Worm (Caenorhabditis elegans) whole organism, young adult: ENCODE results near the gene Y38E10A.33.

ENCODE experiments used
- B0336.3 ChIP-seq: fragments of 200-800 bp; sonication (Bioruptor generic); IDR thresholded peaks from 2 replicates; pipeline ENCODE4 v1.3.6; 2022; ENCODE audit warnings: missing genetic modification characterization, missing compliant biosample characterization
- C17E4.6 ChIP-seq: fragments of 200-800 bp; sonication (Bioruptor generic); IDR thresholded peaks from 2 replicates; pipeline ENCODE4 v1.3.6; 2022; ENCODE audit warnings: missing genetic modification reagents, missing genetic modification characterization, missing compliant biosample characterization
- F22D6.2 ChIP-seq: sonication (generic microtip); optimal IDR thresholded peaks from 2 replicates; lab custom pipeline; 2016; ENCODE audit warnings: mild to moderate bottlenecking, missing genetic modification characterization, missing compliant biosample characterization
- F37B4.10 ChIP-seq: fragments of 200-800 bp; sonication (Bioruptor generic); IDR thresholded peaks from 2 replicates; pipeline ENCODE4 v1.3.6; 2022; ENCODE audit warnings: missing genetic modification characterization, missing compliant biosample characterization
- F39B2.1 ChIP-seq: fragments of 200-800 bp; sonication (Bioruptor generic); IDR thresholded peaks from 2 replicates; pipeline ENCODE4 v1.3.6; 2022; ENCODE audit warnings: missing genetic modification reagents, missing genetic modification characterization, missing compliant biosample characterization
- K12H6.12 ChIP-seq: fragments of 200-800 bp; sonication (Bioruptor generic); optimal IDR thresholded peaks from 2 replicates; lab custom pipeline; 2018; ENCODE audit warnings: mild to moderate bottlenecking, missing genetic modification characterization, missing compliant biosample characterization
- Y67H2A.10 ChIP-seq: fragments of 200-800 bp; sonication (Bioruptor generic); conservative IDR thresholded peaks from 2 replicates; pipeline ENCODE4 v1.3.6; 2022; ENCODE audit warnings: missing genetic modification reagents, missing genetic modification characterization, missing compliant biosample characterization
- Y79H2A.3 ChIP-seq: fragments of 200-800 bp; sonication (Bioruptor generic); conservative IDR thresholded peaks from 2 replicates; pipeline ENCODE4 v1.3.6; 2022; ENCODE audit warnings: missing genetic modification reagents, missing genetic modification characterization, missing compliant biosample characterization
- attf-3 ChIP-seq: fragments of 200-800 bp; sonication (Bioruptor generic); conservative IDR thresholded peaks from 2 replicates; pipeline ENCODE4 v1.3.6; 2022; ENCODE audit warnings: missing genetic modification reagents, missing genetic modification characterization, missing compliant biosample characterization
- attf-5 ChIP-seq: fragments of 200-800 bp; sonication (Bioruptor generic); optimal IDR thresholded peaks from 2 replicates; lab custom pipeline; 2018; ENCODE audit warnings: mild to moderate bottlenecking, missing genetic modification characterization, missing compliant biosample characterization
- bed-2 ChIP-seq: fragments of 200-800 bp; sonication (Bioruptor generic); IDR thresholded peaks from 2 replicates; pipeline ENCODE4 v1.3.6; 2022; ENCODE audit warnings: missing genetic modification reagents, missing genetic modification characterization, missing compliant biosample characterization
- cebp-1 ChIP-seq, 2 experiments: fragments of 200-800 bp in 1 of 2; sonication (Bioruptor generic) in 1 of 2; sonication (generic microtip) in 1 of 2; IDR thresholded peaks in 1 of 2; optimal IDR thresholded peaks in 1 of 2; 2 replicates each; pipeline versions ENCODE4 v1.3.6 to Lab custom; 2017 to 2022; ENCODE audit warnings: missing compliant biosample characterization in 2 of 2, missing genetic modification characterization in 2 of 2, mild to moderate bottlenecking in 1 of 2, missing genetic modification reagents in 1 of 2, moderate library complexity in 1 of 2
- cebp-2 ChIP-seq: fragments of 200-800 bp; sonication (Bioruptor generic); IDR thresholded peaks from 2 replicates; pipeline ENCODE4 v1.3.6; 2022; ENCODE audit warnings: missing genetic modification characterization, missing compliant biosample characterization
- ceh-27 ChIP-seq: fragments of 200-800 bp; sonication (Bioruptor generic); optimal IDR thresholded peaks from 2 replicates; lab custom pipeline; 2018; ENCODE audit warnings: mild to moderate bottlenecking, missing genetic modification characterization, moderate library complexity, missing compliant biosample characterization
- dox-1 ChIP-seq: fragments of 200-800 bp; sonication (Bioruptor generic); IDR thresholded peaks from 2 replicates; pipeline ENCODE4 v1.3.6; 2022; ENCODE audit warnings: missing genetic modification reagents, missing genetic modification characterization, missing compliant biosample characterization
- ekl-4 ChIP-seq: fragments of 200-800 bp; sonication (Bioruptor generic); IDR thresholded peaks from 2 replicates; pipeline ENCODE4 v1.3.6; 2022; ENCODE audit warnings: missing genetic modification reagents, missing genetic modification characterization, missing compliant biosample characterization
- fkh-3 ChIP-seq: sonication (generic microtip); optimal IDR thresholded peaks from 2 replicates; lab custom pipeline; 2016; ENCODE audit warnings: mild to moderate bottlenecking, missing genetic modification characterization, missing compliant biosample characterization
- hlh-12 ChIP-seq: sonication (generic microtip); optimal IDR thresholded peaks from 2 replicates; lab custom pipeline; 2016; ENCODE audit warnings: missing genetic modification characterization, missing compliant biosample characterization
- lag-1 ChIP-seq: fragments of 200-800 bp; sonication (Bioruptor generic); IDR thresholded peaks from 2 replicates; pipeline ENCODE4 v1.3.6; 2022; ENCODE audit warnings: missing genetic modification reagents, missing genetic modification characterization, missing compliant biosample characterization
- madf-10 ChIP-seq: sonication (generic microtip); optimal IDR thresholded peaks from 2 replicates; lab custom pipeline; 2016; ENCODE audit warnings: mild to moderate bottlenecking, missing genetic modification characterization, missing compliant biosample characterization
- mel-28 ChIP-seq: sonication (generic microtip); optimal IDR thresholded peaks from 2 replicates; lab custom pipeline; 2016; ENCODE audit warnings: borderline replicate concordance, mild to moderate bottlenecking, missing genetic modification characterization, missing compliant biosample characterization
- mes-4 ChIP-seq: sonication (generic microtip); optimal IDR thresholded peaks from 2 replicates; lab custom pipeline; 2016; ENCODE audit warnings: missing genotype, missing genetic modification characterization, missing compliant biosample characterization
- mxl-1 ChIP-seq: sonication (generic microtip); optimal IDR thresholded peaks from 2 replicates; lab custom pipeline; 2016; ENCODE audit warnings: missing genetic modification characterization, missing compliant biosample characterization
- nfya-1 ChIP-seq: sonication (generic microtip); optimal IDR thresholded peaks from 2 replicates; lab custom pipeline; 2017; ENCODE audit warnings: antibody characterized with exemption, missing compliant biosample characterization, missing genetic modification characterization, borderline replicate concordance; ENCODE audit not compliant: insufficient read depth
- nhr-80 ChIP-seq: sonication (generic microtip); optimal IDR thresholded peaks from 2 replicates; lab custom pipeline; 2016; ENCODE audit warnings: missing genetic modification characterization, missing compliant biosample characterization
- rcor-1 ChIP-seq: fragments of 200-800 bp; sonication (Bioruptor generic); IDR thresholded peaks from 2 replicates; pipeline ENCODE4 v1.3.6; 2022; ENCODE audit warnings: missing genetic modification reagents, missing genetic modification characterization, missing compliant biosample characterization
- rpc-1 ChIP-seq, 2 experiments: fragments of 150-350 bp in 1 of 2; sonication (generic microtip) in 1 of 2; optimal IDR thresholded peaks; 2 replicates each; lab custom pipeline; 2014 to 2018; ENCODE audit warnings: missing biosample characterization in 1 of 2, missing genetic modification characterization in 1 of 2, missing genetic modification reagents in 1 of 2, missing genotype in 1 of 2
- snpc-3.4 ChIP-seq: sonication (generic microtip); optimal IDR thresholded peaks from 2 replicates; lab custom pipeline; 2017; ENCODE audit warnings: missing genetic modification characterization, mild to moderate bottlenecking, missing compliant biosample characterization, antibody characterized with exemption, moderate library complexity, missing genotype, missing genetic modification reagents
- sptf-2 ChIP-seq: fragments of 200-800 bp; sonication (Bioruptor generic); optimal IDR thresholded peaks from 2 replicates; lab custom pipeline; 2018; ENCODE audit warnings: mild to moderate bottlenecking, missing genetic modification characterization, missing compliant biosample characterization
- unc-62 ChIP-seq: fragments of 150-350 bp; optimal IDR thresholded peaks from 2 replicates; lab custom pipeline; 2014; ENCODE audit warnings: missing biosample characterization, missing genetic modification reagents, missing genetic modification characterization
- ztf-18 ChIP-seq: sonication (generic microtip); optimal IDR thresholded peaks from 2 replicates; lab custom pipeline; 2016; ENCODE audit warnings: missing genotype, mild to moderate bottlenecking, missing genetic modification characterization, missing compliant biosample characterization
- ztf-22 ChIP-seq: fragments of 200-800 bp; sonication (Bioruptor generic); optimal IDR thresholded peaks from 2 replicates; lab custom pipeline; 2018; ENCODE audit warnings: mild to moderate bottlenecking, missing genetic modification characterization, moderate library complexity, missing compliant biosample characterization
- ztf-25 ChIP-seq: fragments of 200-800 bp; sonication (Bioruptor generic); IDR thresholded peaks from 2 replicates; pipeline ENCODE4 v1.3.6; 2022; ENCODE audit warnings: missing genetic modification reagents, missing genetic modification characterization, missing compliant biosample characterization
- ztf-28 ChIP-seq: fragments of 200-800 bp; sonication (Bioruptor generic); IDR thresholded peaks from 2 replicates; pipeline ENCODE4 v1.3.6; 2022; ENCODE audit warnings: missing genetic modification reagents, missing genetic modification characterization, missing compliant biosample characterization
- ztf-6 ChIP-seq: fragments of 200-800 bp; sonication (Bioruptor generic); IDR thresholded peaks from 2 replicates; pipeline ENCODE4 v1.3.6; 2022; ENCODE audit warnings: missing genetic modification reagents, missing genetic modification characterization, missing compliant biosample characterization

Y38E10A.33 gene

DNA sequence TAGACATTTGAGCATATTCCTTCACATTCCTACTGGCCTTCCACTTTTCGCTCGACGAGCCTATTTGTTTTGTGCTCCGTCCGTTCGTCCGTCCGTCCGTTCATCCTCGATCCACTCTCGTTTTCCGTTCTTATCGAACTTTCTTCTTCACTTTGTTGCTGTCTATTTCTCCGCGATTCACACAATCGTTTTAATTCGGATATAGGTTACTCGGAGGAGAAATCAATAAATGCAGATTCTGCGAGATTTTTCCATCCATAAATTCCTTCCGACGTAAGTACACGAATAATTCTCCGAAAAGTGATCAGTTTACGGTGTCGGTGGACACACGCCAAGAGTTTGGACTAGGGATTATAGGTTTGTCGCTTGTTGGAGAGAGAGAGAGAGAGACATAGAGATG lies 13.2 kb upstream of the Y38E10A.33 start:
- TF ChIP-seq B0336.3 (GFP tag; lab: Robert Waterston, UW) (no peak), sptf-2 (GFP tag; lab: Kevin White, UChicago) (no peak), F22D6.2 (tag; lab: Kevin White, UChicago) (no peak), unc-62 (GFP tag; lab: Kevin White, UChicago) (no peak), ekl-4 (GFP tag; lab: Robert Waterston, UW) (no peak), dox-1 (GFP tag; lab: Robert Waterston, UW) (no peak), ceh-27 (GFP tag; lab: Kevin White, UChicago) (no peak), rcor-1 (GFP tag; lab: Robert Waterston, UW) (no peak), K12H6.12 (tag; lab: Kevin White, UChicago) (no peak), lag-1 (GFP tag; lab: Robert Waterston, UW) (no peak), ztf-25 (GFP tag; lab: Robert Waterston, UW) (no peak), mel-28 (tag; lab: Kevin White, UChicago) (no peak), madf-10 (tag; lab: Kevin White, UChicago) (no peak), ztf-18 (no peak), ztf-22 (GFP tag; lab: Kevin White, UChicago) (no peak)

DNA sequence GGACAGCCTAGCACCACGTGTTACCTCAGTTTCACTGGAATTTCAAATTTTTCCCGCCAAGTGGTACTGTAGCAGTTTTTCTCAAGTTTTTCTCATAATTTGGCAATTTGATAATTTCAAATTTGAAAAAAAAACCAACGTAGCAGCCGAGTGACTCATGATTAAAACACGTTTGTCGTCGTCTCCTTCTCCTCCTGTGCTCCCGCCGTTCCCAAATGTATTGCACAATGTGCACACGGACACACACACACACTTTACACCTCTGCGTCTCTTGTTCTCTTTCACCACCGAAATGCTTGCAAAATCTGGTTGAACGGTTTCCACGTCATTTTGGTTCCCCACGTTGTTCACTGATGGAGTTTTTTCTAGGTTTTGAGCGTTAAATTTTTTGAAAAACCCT lies 11.9 kb upstream of the Y38E10A.33 start:
- no peak for TF ChIP-seq cebp-1 (GFP tag; IDR thresholded peaks at IDR 0.05; lab: Robert Waterston, UW)
- TF ChIP-seq cebp-1 (tag; optimal IDR thresholded peaks at IDR 0.05; lab: Kevin White, UChicago) = peak; percentile 12
- peak; percentile 26 for TF ChIP-seq attf-5
- no peak for TF ChIP-seq ztf-6 (GFP tag; lab: Robert Waterston, UW)
- peak; percentile 26 for TF ChIP-seq nhr-80 (tag; lab: Kevin White, UChicago)

DNA sequence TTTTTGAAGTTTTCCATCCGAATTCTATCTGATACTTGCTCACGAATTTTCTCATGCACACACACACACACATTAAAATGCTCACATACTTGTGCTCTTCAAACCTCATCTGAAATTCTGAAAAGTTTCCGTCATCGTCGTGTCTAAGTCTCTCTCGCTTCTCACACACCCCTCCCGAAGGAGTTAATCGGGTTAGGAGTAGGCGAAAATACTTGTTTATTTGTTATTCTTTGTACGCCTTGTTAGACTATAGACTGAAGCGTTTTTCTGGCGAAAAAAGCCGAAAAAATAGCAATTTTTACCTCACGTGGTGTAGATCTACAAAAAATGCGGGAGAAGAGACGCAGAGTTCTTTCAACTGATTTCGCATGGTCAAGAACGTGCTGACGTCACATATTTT lies 11.5 kb upstream of the Y38E10A.33 start:
- TF ChIP-seq mxl-1 (tag; lab: Kevin White, UChicago) = no peak
- TF ChIP-seq snpc-3.4 (tag; lab: Kevin White, UChicago) = no peak
- no peak for TF ChIP-seq mel-28 (tag; lab: Kevin White, UChicago)
- TF ChIP-seq rpc-1 (optimal IDR thresholded peaks at IDR 0.05; lab: Kevin White, UChicago) = no peak
- no peak for TF ChIP-seq rpc-1 (tag; optimal IDR thresholded peaks at IDR 0.05; lab: Kevin White, UChicago)
- TF ChIP-seq cebp-2 (GFP tag; lab: Robert Waterston, UW) = no peak
- no peak for TF ChIP-seq attf-3
- no peak for TF ChIP-seq ceh-27 (GFP tag; lab: Kevin White, UChicago)
- TF ChIP-seq F39B2.1 (GFP tag; lab: Robert Waterston, UW) = no peak
- TF ChIP-seq bed-2 (GFP tag; lab: Robert Waterston, UW) = no peak
- TF ChIP-seq F37B4.10 (GFP tag; lab: Robert Waterston, UW) = no peak
- no peak for TF ChIP-seq mes-4
- no peak for TF ChIP-seq Y67H2A.10 (GFP tag; lab: Robert Waterston, UW)
- no peak for TF ChIP-seq hlh-12 (tag; lab: Kevin White, UChicago)
- no peak for TF ChIP-seq sptf-2 (GFP tag; lab: Kevin White, UChicago)
- no peak for TF ChIP-seq C17E4.6 (GFP tag; lab: Robert Waterston, UW)
- no peak for TF ChIP-seq ztf-28
- TF ChIP-seq Y79H2A.3 = no peak
- TF ChIP-seq fkh-3 (tag; lab: Kevin White, UChicago) = no peak
- TF ChIP-seq nfya-1 (tag; lab: Kevin White, UChicago) = no peak
